Fruit fly (Drosophila melanogaster): ENCODE data around the gene Cyp4d20.
A peak's percentile ranks its signal among the peaks of the same experiment; 100 is the strongest.

The Cyp4d20 gene

DNA sequence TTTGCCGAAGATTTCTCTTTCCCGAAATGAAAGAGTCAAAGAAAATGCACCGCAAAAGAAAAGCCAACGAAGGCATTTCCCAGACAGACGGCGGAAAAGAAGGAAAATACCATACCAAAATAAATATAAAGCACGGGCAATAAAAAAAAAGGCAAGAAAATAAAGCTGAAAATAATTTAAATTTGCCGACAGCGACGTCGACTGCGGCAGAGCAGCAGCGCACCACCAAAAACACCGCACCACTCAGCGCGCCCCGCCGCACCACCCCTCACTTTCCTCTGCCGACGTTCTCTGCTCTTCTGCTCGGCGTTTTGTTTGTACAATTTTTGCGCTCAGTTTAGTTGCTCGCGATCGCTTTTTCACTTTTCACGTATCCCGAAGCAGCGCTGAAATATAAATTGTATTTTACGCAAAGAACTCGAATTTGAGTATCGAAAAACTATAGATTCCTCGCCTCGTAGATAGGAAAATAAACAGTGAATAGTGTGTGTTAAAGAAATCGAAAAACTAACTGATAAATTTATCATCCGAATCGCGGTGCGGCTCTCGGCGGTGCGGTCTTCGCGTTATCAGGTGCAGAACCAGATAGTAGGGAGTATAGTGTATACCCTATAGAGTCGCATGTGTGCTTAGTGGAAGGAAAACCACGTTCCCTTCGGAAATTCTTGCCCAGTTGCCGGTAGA is 20.5 kb downstream of the Cyp4d20 start:
- no peak for TF ChIP-seq Clk (GFP tag; optimal IDR thresholded peaks at IDR 0.05)
- peak; percentile 30 for TF ChIP-seq tj (GFP tag; optimal IDR thresholded peaks at IDR 0.05)
- peak; percentile 58 for TF ChIP-seq Mnt (GFP tag; optimal IDR thresholded peaks at IDR 0.05)
- peak; percentile 64 for TF ChIP-seq cic (GFP tag; optimal IDR thresholded peaks at IDR 0.05)
- TF ChIP-seq Hr96 (GFP tag; optimal IDR thresholded peaks at IDR 0.05): no peak
- TF ChIP-seq CG11617 (GFP tag; optimal IDR thresholded peaks at IDR 0.05): no peak
- TF ChIP-seq pad (GFP tag; optimal IDR thresholded peaks at IDR 0.05): no peak
- TF ChIP-seq cnc (optimal IDR thresholded peaks at IDR 0.05): no peak
- TF ChIP-seq kay (GFP tag; ENCODE audit: borderline replicate concordance): peak; percentile 40
- no peak for TF ChIP-seq Crg-1 (GFP tag; optimal IDR thresholded peaks at IDR 0.05)

DNA sequence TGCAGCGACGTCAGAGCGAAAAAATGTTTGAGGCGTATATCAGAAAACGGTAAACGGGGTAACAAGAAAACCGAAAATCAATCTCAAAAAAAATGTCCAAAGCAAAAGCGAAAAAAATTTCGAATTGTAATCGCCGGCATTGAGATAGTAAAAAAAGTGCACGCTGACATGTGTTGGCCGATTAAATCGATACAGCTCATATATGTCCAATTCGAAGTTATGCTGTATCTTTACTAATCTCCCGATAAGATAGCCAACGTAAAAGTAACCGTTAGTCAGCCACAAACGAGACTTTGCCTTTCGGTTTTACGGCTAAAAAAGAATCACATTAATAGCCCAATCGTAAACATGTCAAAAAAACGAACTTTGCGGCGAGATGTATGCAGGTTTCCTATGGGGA is 21.4 kb downstream of the Cyp4d20 start:
- TF ChIP-seq CG7101 (tag; optimal IDR thresholded peaks at IDR 0.05) (no peak), CG33017 (tag; optimal IDR thresholded peaks at IDR 0.05) (no peak), cic (GFP tag; optimal IDR thresholded peaks at IDR 0.05) (no peak), ovo (GFP tag; optimal IDR thresholded peaks at IDR 0.05) (no peak), kay (GFP tag; ENCODE audit: borderline replicate concordance) (no peak), Mnt (GFP tag; optimal IDR thresholded peaks at IDR 0.05) (no peak), CG12768 (GFP tag; optimal IDR thresholded peaks at IDR 0.05) (no peak), CG5204 (GFP tag; optimal IDR thresholded peaks at IDR 0.05) (no peak), Crg-1 (GFP tag; optimal IDR thresholded peaks at IDR 0.05) (no peak), tj (GFP tag; optimal IDR thresholded peaks at IDR 0.05) (no peak)

DNA sequence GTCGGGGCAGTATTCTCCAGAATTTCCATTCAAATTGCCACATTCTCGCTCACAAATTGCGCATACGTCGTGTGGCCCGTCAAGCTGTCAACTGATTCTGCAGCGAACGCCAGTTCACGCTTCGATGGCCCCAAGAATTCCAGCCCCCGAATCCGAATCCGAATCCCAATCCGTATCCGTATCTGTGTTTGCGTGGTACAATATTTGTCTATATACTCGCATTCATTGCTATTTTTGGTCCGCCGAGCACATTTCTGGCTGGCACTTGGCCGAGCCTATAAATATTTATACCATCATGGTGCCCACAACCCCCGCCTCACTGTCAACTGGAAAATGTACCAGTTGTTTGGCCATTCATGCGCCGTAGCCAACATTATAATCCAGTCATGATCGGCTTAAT is 32.0 kb downstream of the Cyp4d20 start:
- TF ChIP-seq CG12768 (GFP tag; optimal IDR thresholded peaks at IDR 0.05) (no peak), cnc (optimal IDR thresholded peaks at IDR 0.05) (no peak), bab1 (GFP tag; optimal IDR thresholded peaks at IDR 0.05) (no peak), CG7045 (GFP tag; optimal IDR thresholded peaks at IDR 0.05) (no peak), toe (GFP tag; optimal IDR thresholded peaks at IDR 0.05) (no peak), CG1620 (GFP tag; optimal IDR thresholded peaks at IDR 0.05) (no peak), CG11617 (GFP tag; optimal IDR thresholded peaks at IDR 0.05) (no peak), cic (GFP tag; optimal IDR thresholded peaks at IDR 0.05) (no peak), CG14711 (tag; optimal IDR thresholded peaks at IDR 0.05) (no peak), CG5204 (GFP tag; optimal IDR thresholded peaks at IDR 0.05) (no peak), CG7101 (tag; optimal IDR thresholded peaks at IDR 0.05) (no peak), CG33017 (tag; optimal IDR thresholded peaks at IDR 0.05) (no peak), Mnt (GFP tag; optimal IDR thresholded peaks at IDR 0.05) (no peak), Clk (GFP tag; optimal IDR thresholded peaks at IDR 0.05) (no peak), pad (GFP tag; optimal IDR thresholded peaks at IDR 0.05) (no peak), Crg-1 (GFP tag; optimal IDR thresholded peaks at IDR 0.05) (no peak), ovo (GFP tag; optimal IDR thresholded peaks at IDR 0.05) (no peak)

DNA sequence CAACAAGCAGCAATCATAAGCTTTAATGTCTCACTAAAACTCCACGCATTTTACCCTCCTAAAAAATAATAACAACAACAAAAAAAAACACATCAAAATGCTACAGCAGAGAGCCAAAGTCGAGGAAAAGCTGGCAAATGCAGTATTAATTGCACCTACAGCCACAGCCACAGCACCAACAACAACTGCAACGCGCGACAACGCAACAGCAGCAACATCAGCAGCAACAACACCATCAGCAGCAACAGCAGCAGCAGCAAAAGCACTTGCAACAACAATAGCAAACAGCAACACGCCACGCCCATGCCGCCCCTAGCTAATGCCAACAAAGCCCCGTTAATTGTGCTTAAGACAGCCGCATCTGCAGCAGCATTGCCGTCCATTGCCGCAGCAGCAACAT is 35.9 kb downstream of the Cyp4d20 start:
- no peak for TF ChIP-seq CG5204 (GFP tag; optimal IDR thresholded peaks at IDR 0.05)
- no peak for TF ChIP-seq CG7101 (tag; optimal IDR thresholded peaks at IDR 0.05)
- no peak for TF ChIP-seq CG11617 (GFP tag; optimal IDR thresholded peaks at IDR 0.05)
- TF ChIP-seq bab1 (GFP tag; optimal IDR thresholded peaks at IDR 0.05): no peak
- TF ChIP-seq CG1620 (GFP tag; optimal IDR thresholded peaks at IDR 0.05): no peak
- no peak for TF ChIP-seq CG12768 (GFP tag; optimal IDR thresholded peaks at IDR 0.05)
- TF ChIP-seq Hr96 (GFP tag; optimal IDR thresholded peaks at IDR 0.05): no peak
- TF ChIP-seq CG14711 (tag; optimal IDR thresholded peaks at IDR 0.05): no peak
- TF ChIP-seq pad (GFP tag; optimal IDR thresholded peaks at IDR 0.05): no peak
- TF ChIP-seq Mnt (GFP tag; optimal IDR thresholded peaks at IDR 0.05): no peak

DNA sequence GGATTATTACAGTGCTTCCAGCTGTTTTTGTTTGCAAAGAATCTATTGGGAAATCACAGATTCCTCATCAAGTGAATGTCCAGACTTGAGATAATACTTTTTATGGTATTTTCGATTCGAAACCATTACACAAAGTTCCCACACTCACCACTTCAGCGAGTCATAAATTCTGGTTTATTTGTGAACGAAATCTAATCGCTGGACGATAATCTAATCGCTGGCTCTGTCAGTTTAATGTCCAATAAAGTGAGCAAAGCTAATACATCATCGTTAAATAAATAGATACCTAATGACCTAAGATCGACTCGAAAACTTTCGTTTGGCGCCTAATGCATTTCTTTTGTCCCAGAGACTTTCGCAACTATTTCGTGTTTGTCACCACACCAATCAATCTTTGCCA is 36.4 kb downstream of the Cyp4d20 start:
- no peak for TF ChIP-seq CG5204 (GFP tag; optimal IDR thresholded peaks at IDR 0.05)
- TF ChIP-seq pad (GFP tag; optimal IDR thresholded peaks at IDR 0.05): no peak
- TF ChIP-seq CG11617 (GFP tag; optimal IDR thresholded peaks at IDR 0.05): no peak
- TF ChIP-seq CG33017 (tag; optimal IDR thresholded peaks at IDR 0.05): no peak
- no peak for TF ChIP-seq bab1 (GFP tag; optimal IDR thresholded peaks at IDR 0.05)
- TF ChIP-seq Clk (GFP tag; optimal IDR thresholded peaks at IDR 0.05): no peak
- no peak for TF ChIP-seq tj (GFP tag; optimal IDR thresholded peaks at IDR 0.05)
- no peak for TF ChIP-seq cic (GFP tag; optimal IDR thresholded peaks at IDR 0.05)
- no peak for TF ChIP-seq CG14711 (tag; optimal IDR thresholded peaks at IDR 0.05)
- no peak for TF ChIP-seq Crg-1 (GFP tag; optimal IDR thresholded peaks at IDR 0.05)

DNA sequence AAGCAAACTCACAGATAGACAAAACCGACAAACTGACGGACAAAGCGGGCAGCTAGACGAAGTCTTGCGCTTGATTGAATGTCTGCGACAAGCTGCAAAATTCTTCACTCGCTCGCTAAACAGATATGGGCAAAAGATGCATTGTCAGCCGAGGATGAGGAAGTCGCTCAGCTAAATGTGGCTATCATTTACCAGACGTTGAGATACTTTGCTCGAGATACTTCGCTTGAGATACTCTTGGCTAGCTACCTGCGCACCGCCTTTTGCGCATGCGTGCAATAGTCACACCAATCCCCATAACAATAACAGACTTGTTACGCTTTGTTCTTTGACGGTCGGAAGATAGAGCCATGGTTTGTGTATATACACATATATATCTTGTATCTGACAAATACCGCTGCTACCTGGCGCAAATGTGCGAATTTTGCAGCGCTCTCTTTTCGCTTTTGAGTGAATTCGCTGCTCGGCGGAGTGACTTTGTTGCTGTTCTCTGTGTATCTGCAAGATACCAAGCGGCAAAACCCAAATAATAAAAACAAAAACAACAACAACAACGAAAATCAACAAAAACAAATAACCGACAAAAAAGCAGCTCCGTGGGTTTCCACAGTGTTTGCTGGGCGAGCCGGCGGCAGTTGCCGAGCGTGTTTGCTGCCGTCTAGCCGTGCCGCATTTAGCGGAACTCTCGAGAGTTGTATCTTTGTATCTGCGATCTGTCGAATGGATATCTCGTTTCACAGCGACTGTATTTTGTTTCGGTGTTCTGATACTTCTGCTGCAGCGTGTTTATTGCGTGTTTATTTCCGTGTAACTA is 39.4 kb downstream of the Cyp4d20 start:
- TF ChIP-seq tj (GFP tag; optimal IDR thresholded peaks at IDR 0.05): peak; percentile 3
- no peak for TF ChIP-seq Clk (GFP tag; optimal IDR thresholded peaks at IDR 0.05)
- no peak for TF ChIP-seq CG5204 (GFP tag; optimal IDR thresholded peaks at IDR 0.05)

DNA sequence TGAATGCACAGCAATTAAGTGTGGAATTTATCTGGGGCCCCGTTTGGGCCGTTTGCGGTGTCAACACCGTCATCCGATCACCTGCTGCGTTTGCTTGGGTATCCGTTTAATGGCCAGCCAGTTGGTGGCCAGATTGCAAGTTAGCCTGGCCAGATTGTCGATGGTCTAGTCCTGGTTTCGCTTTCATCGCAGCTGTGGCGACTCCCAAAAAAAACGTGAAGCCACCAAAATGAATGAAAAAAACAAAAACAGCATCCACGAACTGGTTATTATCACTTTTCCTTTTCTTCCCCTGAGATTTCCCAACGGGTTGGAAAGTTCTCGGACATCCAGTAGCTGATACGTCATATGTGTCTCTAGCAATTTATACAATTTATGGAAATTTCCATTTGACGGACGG is 40.7 kb downstream of the Cyp4d20 start:
- no peak for TF ChIP-seq CG33017 (tag; optimal IDR thresholded peaks at IDR 0.05)
- peak; percentile 73 for TF ChIP-seq tj (GFP tag; optimal IDR thresholded peaks at IDR 0.05)

Data from whole organism, adult.